Fruit fly (Drosophila melanogaster) whole organism, adult: ENCODE data around the gene CG10584.

ENCODE experiments used
- CG1620 ChIP-seq: fragments of 200-800 bp; sonication (Bioruptor generic); optimal IDR thresholded peaks from 2 replicates; lab custom pipeline; 2016; ENCODE audit warnings: missing biosample characterization, missing genetic modification characterization
- CG33017 ChIP-seq: fragments of 200-800 bp; sonication (Bioruptor generic); optimal IDR thresholded peaks from 2 replicates; lab custom pipeline; 2018; ENCODE audit warnings: missing biosample characterization, mild to moderate bottlenecking, missing genetic modification characterization, moderate library complexity
- CG5204 ChIP-seq: fragments of 200-800 bp; sonication (Bioruptor generic); optimal IDR thresholded peaks from 2 replicates; lab custom pipeline; 2016; ENCODE audit warnings: missing biosample characterization, missing genetic modification characterization
- CG7101 ChIP-seq: fragments of 200-800 bp; sonication (Bioruptor generic); optimal IDR thresholded peaks from 2 replicates; lab custom pipeline; 2018; ENCODE audit warnings: missing biosample characterization, mild to moderate bottlenecking, missing genetic modification characterization, moderate library complexity
- Mnt ChIP-seq: fragments of 200-800 bp; sonication (Bioruptor generic); optimal IDR thresholded peaks from 2 replicates; lab custom pipeline; 2016; ENCODE audit warnings: missing biosample characterization, mild to moderate bottlenecking, missing genetic modification characterization
- ovo ChIP-seq: fragments of 200-800 bp; sonication (Bioruptor generic); optimal IDR thresholded peaks from 2 replicates; lab custom pipeline; 2016; ENCODE audit warnings: missing biosample characterization, missing genetic modification characterization
- pad ChIP-seq: fragments of 200-800 bp; sonication (Bioruptor generic); optimal IDR thresholded peaks from 3 replicates; lab custom pipeline; 2017; ENCODE audit warnings: missing biosample characterization, missing genetic modification characterization, mild to moderate bottlenecking, moderate library complexity, missing genetic modification reagents
- tj ChIP-seq: fragments of 200-800 bp; sonication (Bioruptor generic); optimal IDR thresholded peaks from 3 replicates; lab custom pipeline; 2017; ENCODE audit warnings: missing biosample characterization, mild to moderate bottlenecking, missing genetic modification characterization, moderate library complexity

- no peak for TF ChIP-seq ovo (GFP tag; lab: Kevin White, UChicago)
- no peak for TF ChIP-seq pad (GFP tag; lab: Kevin White, UChicago)
- TF ChIP-seq CG1620 (GFP tag; lab: Kevin White, UChicago): no peak
- no peak for TF ChIP-seq tj (GFP tag; lab: Kevin White, UChicago)
- TF ChIP-seq Mnt (GFP tag; lab: Kevin White, UChicago): no peak
- TF ChIP-seq CG7101 (tag; lab: Kevin White, UChicago): no peak
- no peak for TF ChIP-seq CG5204 (GFP tag; lab: Kevin White, UChicago)
- no peak for TF ChIP-seq CG33017 (tag; lab: Kevin White, UChicago)
Measured at dm6 chr3L:21067553-21068157, 36.5 kb upstream of the CG10584 start.
